Worm (Caenorhabditis elegans) whole organism, L1 larva: ENCODE data around the gene C07B5.6.

ENCODE experiments used
- C04F5.9 ChIP-seq: sonication (generic microtip); optimal IDR thresholded peaks from 2 replicates; lab custom pipeline; 2016; ENCODE audit warnings: missing genetic modification characterization, missing compliant biosample characterization
- C16A3.4 ChIP-seq: fragments of 150-350 bp; optimal IDR thresholded peaks from 2 replicates; lab custom pipeline; 2014; ENCODE audit warnings: missing biosample characterization, missing genetic modification characterization
- alr-1 ChIP-seq: fragments of 200-800 bp; sonication (Bioruptor generic); optimal IDR thresholded peaks from 2 replicates; lab custom pipeline; 2018; ENCODE audit warnings: borderline replicate concordance, mild to moderate bottlenecking, missing genetic modification characterization, missing compliant biosample characterization
- blmp-1 ChIP-seq: fragments of 150-350 bp; optimal IDR thresholded peaks from 2 replicates; lab custom pipeline; 2014; ENCODE audit warnings: missing biosample characterization, missing genetic modification characterization
- ceh-8 ChIP-seq: fragments of 200-800 bp; sonication (Bioruptor generic); optimal IDR thresholded peaks from 2 replicates; lab custom pipeline; 2018; ENCODE audit warnings: mild to moderate bottlenecking, missing genetic modification characterization, moderate library complexity, missing compliant biosample characterization
- ceh-82 ChIP-seq, 3 experiments: fragments of 150-350 bp in 1 of 3; sonication (generic microtip) in 2 of 3; optimal IDR thresholded peaks; 2 replicates each; lab custom pipeline; 2014 to 2017; ENCODE audit warnings: missing biosample characterization in 3 of 3, missing genetic modification characterization in 3 of 3
- ceh-88 ChIP-seq: fragments of 200-800 bp; sonication (Bioruptor generic); IDR thresholded peaks from 2 replicates; pipeline ENCODE4 v1.3.6; 2022; ENCODE audit warnings: missing genetic modification characterization, missing compliant biosample characterization
- efl-1 ChIP-seq, 4 experiments: fragments of 150-350 bp; optimal IDR thresholded peaks in 3 of 4; peaks in 1 of 4; 1 replicate in 1 of 4; 2 replicates in 3 of 4; lab custom pipeline; 2014; ENCODE audit warnings: missing biosample characterization in 2 of 4, missing genetic modification characterization in 2 of 4, missing genetic modification reagents in 2 of 4
- elt-2 ChIP-seq: sonication (generic microtip); optimal IDR thresholded peaks from 2 replicates; lab custom pipeline; 2016; ENCODE audit warnings: missing genetic modification characterization, mild to moderate bottlenecking, inconsistent platforms, missing compliant biosample characterization, missing genetic modification reagents
- elt-3 ChIP-seq, 6 experiments: fragments of 150-350 bp in 1 of 6; sonication (generic microtip); optimal IDR thresholded peaks; 2 replicates each; lab custom pipeline; 2017 to 2018; ENCODE audit warnings: missing biosample characterization in 6 of 6, missing genetic modification characterization in 6 of 6, inconsistent platforms in 1 of 6
- ets-5 ChIP-seq: fragments of 200-800 bp; sonication (Bioruptor generic); IDR thresholded peaks from 2 replicates; pipeline ENCODE4 v1.3.6; 2022; ENCODE audit warnings: missing genetic modification characterization, missing compliant biosample characterization
- fkh-10 ChIP-seq: sonication (generic microtip); optimal IDR thresholded peaks from 2 replicates; lab custom pipeline; 2017; ENCODE audit warnings: missing biosample characterization, missing genetic modification reagents, missing genetic modification characterization
- fkh-8 ChIP-seq: sonication (generic microtip); optimal IDR thresholded peaks from 2 replicates; lab custom pipeline; 2016; ENCODE audit warnings: mild to moderate bottlenecking, missing genetic modification characterization, missing compliant biosample characterization
- fos-1 ChIP-seq: fragments of 150-350 bp; optimal IDR thresholded peaks from 2 replicates; lab custom pipeline; 2014; ENCODE audit warnings: missing biosample characterization, missing genetic modification characterization
- grh-1 ChIP-seq: fragments of 200-800 bp; sonication (Bioruptor generic); IDR thresholded peaks from 2 replicates; pipeline ENCODE4 v1.3.6; 2022; ENCODE audit warnings: missing genetic modification reagents, missing genetic modification characterization, missing compliant biosample characterization
- hlh-17 ChIP-seq: fragments of 200-800 bp; sonication (Bioruptor generic); optimal IDR thresholded peaks from 2 replicates; lab custom pipeline; 2018; ENCODE audit warnings: missing genetic modification characterization, mild to moderate bottlenecking, missing compliant biosample characterization, moderate library complexity, borderline replicate concordance
- hlh-4 ChIP-seq: sonication (generic microtip); optimal IDR thresholded peaks from 2 replicates; lab custom pipeline; 2016; ENCODE audit warnings: mild to moderate bottlenecking, missing genetic modification characterization, missing compliant biosample characterization
- hpl-2 ChIP-seq: fragments of 150-350 bp; optimal IDR thresholded peaks from 2 replicates; lab custom pipeline; 2014; ENCODE audit warnings: missing biosample characterization, missing genetic modification reagents, missing genetic modification characterization
- irx-1 ChIP-seq: sonication (generic microtip); optimal IDR thresholded peaks from 2 replicates; lab custom pipeline; 2016; ENCODE audit warnings: missing genetic modification characterization, missing compliant biosample characterization
- jun-1 ChIP-seq: fragments of 150-350 bp; optimal IDR thresholded peaks from 2 replicates; lab custom pipeline; 2014; ENCODE audit warnings: missing biosample characterization, missing genetic modification reagents, missing genetic modification characterization
- lin-13 ChIP-seq: fragments of 150-350 bp; optimal IDR thresholded peaks from 2 replicates; lab custom pipeline; 2014; ENCODE audit warnings: missing biosample characterization, missing genetic modification reagents, missing genetic modification characterization
- lin-14 ChIP-seq: fragments of 200-800 bp; sonication (Bioruptor generic); optimal IDR thresholded peaks from 2 replicates; lab custom pipeline; 2018; ENCODE audit warnings: mild to moderate bottlenecking, missing genetic modification characterization, moderate library complexity, missing compliant biosample characterization
- lin-15B ChIP-seq: fragments of 150-350 bp; sonication (generic microtip); optimal IDR thresholded peaks from 3 replicates; lab custom pipeline; 2014; ENCODE audit warnings: missing biosample characterization, missing genetic modification characterization
- lin-39 ChIP-seq: fragments of 150-350 bp; optimal IDR thresholded peaks from 2 replicates; lab custom pipeline; 2014; ENCODE audit warnings: missing biosample characterization, missing genetic modification reagents, missing genetic modification characterization
- lir-3 ChIP-seq: sonication (generic microtip); optimal IDR thresholded peaks from 2 replicates; lab custom pipeline; 2016; ENCODE audit warnings: mild to moderate bottlenecking, missing genetic modification characterization, moderate library complexity, missing compliant biosample characterization; ENCODE audit not compliant: poor library complexity
- lsy-2 ChIP-seq, 2 experiments: fragments of 150-350 bp; optimal IDR thresholded peaks; 2 replicates each; lab custom pipeline; 2014; ENCODE audit warnings: missing biosample characterization in 2 of 2, missing genetic modification characterization in 2 of 2
- mab-9 ChIP-seq: fragments of 200-800 bp; sonication (Bioruptor generic); IDR thresholded peaks from 2 replicates; pipeline ENCODE4 v1.3.6; 2022; ENCODE audit warnings: missing genetic modification reagents, missing genetic modification characterization, missing compliant biosample characterization
- mdl-1 ChIP-seq, 2 experiments: fragments of 150-350 bp; optimal IDR thresholded peaks; 2 replicates each; lab custom pipeline; 2014 to 2017; ENCODE audit warnings: missing biosample characterization in 2 of 2, missing genetic modification characterization in 2 of 2, inconsistent platforms in 1 of 2
- mep-1 ChIP-seq: fragments of 150-350 bp; optimal IDR thresholded peaks from 2 replicates; lab custom pipeline; 2014; ENCODE audit warnings: missing biosample characterization, missing genetic modification characterization
- nhr-11 ChIP-seq: fragments of 150-350 bp; optimal IDR thresholded peaks from 2 replicates; lab custom pipeline; 2014; ENCODE audit warnings: missing biosample characterization, missing genetic modification characterization
- nhr-19 ChIP-seq: fragments of 200-800 bp; sonication (Bioruptor generic); conservative IDR thresholded peaks from 2 replicates; pipeline ENCODE4 v1.3.6; 2022; ENCODE audit warnings: missing genetic modification characterization, missing compliant biosample characterization
- nhr-28 ChIP-seq: fragments of 150-350 bp; optimal IDR thresholded peaks from 2 replicates; lab custom pipeline; 2014; ENCODE audit warnings: missing biosample characterization, missing genetic modification characterization
- nhr-47 ChIP-seq: sonication (generic microtip); optimal IDR thresholded peaks from 2 replicates; lab custom pipeline; 2016; ENCODE audit warnings: mild to moderate bottlenecking, missing genetic modification characterization, moderate library complexity, missing compliant biosample characterization
- nhr-76 ChIP-seq: sonication (generic microtip); optimal IDR thresholded peaks from 2 replicates; lab custom pipeline; 2017; ENCODE audit warnings: missing biosample characterization, missing genetic modification characterization
- nhr-85 ChIP-seq: sonication (generic microtip); peaks from one replicate; lab custom pipeline; 2016; ENCODE audit warnings: missing genetic modification characterization, inconsistent platforms, missing compliant biosample characterization
- nhr-90 ChIP-seq: sonication (generic microtip); optimal IDR thresholded peaks from 2 replicates; lab custom pipeline; 2016; ENCODE audit warnings: mild to moderate bottlenecking, missing genetic modification characterization, missing compliant biosample characterization; ENCODE audit not compliant: poor library complexity
- rnt-1 ChIP-seq: sonication (generic microtip); optimal IDR thresholded peaks from 2 replicates; lab custom pipeline; 2016; ENCODE audit warnings: mild to moderate bottlenecking, missing genetic modification characterization, moderate library complexity, missing compliant biosample characterization
- skn-1 ChIP-seq: fragments of 150-350 bp; optimal IDR thresholded peaks from 2 replicates; lab custom pipeline; 2014; ENCODE audit warnings: missing biosample characterization, missing genetic modification characterization
- tlp-1 ChIP-seq: fragments of 150-350 bp; optimal IDR thresholded peaks from 2 replicates; lab custom pipeline; 2014; ENCODE audit warnings: missing biosample characterization, missing genetic modification characterization
- unc-30 ChIP-seq: sonication (generic microtip); optimal IDR thresholded peaks from 2 replicates; lab custom pipeline; 2017; ENCODE audit warnings: missing biosample characterization, missing genetic modification characterization
- zag-1 ChIP-seq: fragments of 150-350 bp; optimal IDR thresholded peaks from 2 replicates; lab custom pipeline; 2014; ENCODE audit warnings: missing biosample characterization, missing genetic modification characterization
- zip-4 ChIP-seq: fragments of 200-800 bp; sonication (Bioruptor generic); optimal IDR thresholded peaks from 2 replicates; lab custom pipeline; 2018; ENCODE audit warnings: mild to moderate bottlenecking, missing genetic modification characterization, moderate library complexity, missing compliant biosample characterization
- ztf-11 ChIP-seq, 2 experiments: sonication (generic microtip); optimal IDR thresholded peaks; 2 replicates each; lab custom pipeline; 2016 to 2017; ENCODE audit warnings: missing genetic modification characterization in 2 of 2, missing biosample characterization in 1 of 2, missing compliant biosample characterization in 1 of 2

The C07B5.6 gene

ce11 chrX:9548890-9549289 is 30.1 kb downstream of the C07B5.6 start (continued):
- TF ChIP-seq nhr-11 (tag; lab: Kevin White, UChicago) (no peak), C16A3.4 (tag; lab: Kevin White, UChicago) (no peak), C04F5.9 (tag; lab: Kevin White, UChicago) (no peak), alr-1 (tag; lab: Kevin White, UChicago) (no peak), irx-1 (tag; lab: Kevin White, UChicago) (peak; percentile 43), nhr-28 (tag; lab: Kevin White, UChicago) (no peak), nhr-90 (tag; lab: Kevin White, UChicago) (peak; percentile 73), nhr-19 (GFP tag; lab: Robert Waterston, UW) (peak; percentile 47), ceh-88 (no peak), tlp-1 (tag; lab: Kevin White, UChicago) (no peak), ets-5 (GFP tag; lab: Robert Waterston, UW) (no peak), zag-1 (tag; lab: Kevin White, UChicago) (no peak), skn-1 (tag; lab: Kevin White, UChicago) (peak; percentile 2), nhr-76 (tag; lab: Kevin White, UChicago) (no peak), mab-9 (GFP tag; lab: Robert Waterston, UW) (no peak), lin-15B (no peak), zip-4 (GFP tag; lab: Kevin White, UChicago) (no peak), ceh-8 (no peak), mdl-1 (tag; optimal IDR thresholded peaks at IDR 0.05; lab: Kevin White, UChicago) (peak in 1 of 2 experiments; percentile 26), ztf-11 (tag; optimal IDR thresholded peaks at IDR 0.05; lab: Kevin White, UChicago) (no peak), elt-2 (tag; lab: Kevin White, UChicago) (peak; percentile 65), hpl-2 (GFP tag; lab: Kevin White, UChicago) (no peak), elt-3 (tag; optimal IDR thresholded peaks at IDR 0.05; lab: Kevin White, UChicago) (peak in 2 of 6 experiments; percentile 77 to 91), mep-1 (tag; lab: Kevin White, UChicago) (peak; percentile 76), nhr-47 (tag; lab: Kevin White, UChicago) (peak; percentile 29), hlh-4 (no peak), lin-39 (tag; lab: Kevin White, UChicago) (no peak), lin-13 (GFP tag; lab: Kevin White, UChicago) (no peak), unc-30 (no peak), fkh-10 (GFP tag; lab: Kevin White, UChicago) (no peak), nhr-85 (peak; percentile 98), efl-1 (optimal IDR thresholded peaks at IDR 0.05; lab: Kevin White, UChicago) (no peak), efl-1 (GFP tag; optimal IDR thresholded peaks at IDR 0.05 in 1 of 2; lab: Kevin White, UChicago) (peak in 1 of 2 experiments; percentile 22), fos-1 (tag; lab: Kevin White, UChicago) (no peak), grh-1 (GFP tag; lab: Robert Waterston, UW) (peak; percentile 28; the same call in 1 of the 2 replicates), jun-1 (tag; lab: Kevin White, UChicago) (no peak)

ce11 chrX:9549657-9550369 is 31.0 kb downstream of the C07B5.6 start:
- TF ChIP-seq efl-1 (optimal IDR thresholded peaks at IDR 0.05; lab: Kevin White, UChicago), result no peak
- peak in 1 of 2 experiments; percentile 45 for TF ChIP-seq efl-1 (GFP tag; optimal IDR thresholded peaks at IDR 0.05 in 1 of 2; lab: Kevin White, UChicago)
- TF ChIP-seq nhr-85, result peak; percentile 72
- peak; percentile 90 for TF ChIP-seq blmp-1 (tag; lab: Kevin White, UChicago)
- peak in 2 of 3 experiments; percentile 17 to 33 for TF ChIP-seq ceh-82 (tag; optimal IDR thresholded peaks at IDR 0.05; lab: Kevin White, UChicago)
- peak; percentile 20 for TF ChIP-seq lin-14 (GFP tag; lab: Kevin White, UChicago)
- TF ChIP-seq lsy-2 (tag; optimal IDR thresholded peaks at IDR 0.05; lab: Kevin White, UChicago), result peak in 1 of 2 experiments; percentile 14
- TF ChIP-seq hlh-17 (GFP tag; lab: Kevin White, UChicago), result no peak
- TF ChIP-seq nhr-76 (tag; lab: Kevin White, UChicago), result no peak
- TF ChIP-seq nhr-47 (tag; lab: Kevin White, UChicago), result no peak
- TF ChIP-seq skn-1 (tag; lab: Kevin White, UChicago), result peak; percentile 60
- peak in 1 of 6 experiments; percentile 10 for TF ChIP-seq elt-3 (tag; optimal IDR thresholded peaks at IDR 0.05; lab: Kevin White, UChicago)
- peak; percentile 26 for TF ChIP-seq rnt-1 (tag; lab: Kevin White, UChicago)
- peak; percentile 21 for TF ChIP-seq fkh-8
- no peak for TF ChIP-seq lir-3 (tag; lab: Kevin White, UChicago)
